Fruit fly (Drosophila melanogaster) whole organism, prepupa: ENCODE results near the gene CG9173.

ENCODE experiments used
- CG10631 ChIP-seq: fragments of 200-800 bp; sonication (Bioruptor generic); optimal IDR thresholded peaks from 2 replicates; lab custom pipeline; 2016; ENCODE audit warnings: missing biosample characterization, missing genetic modification characterization
- CG10669 ChIP-seq: fragments of 200-800 bp; sonication (Bioruptor generic); optimal IDR thresholded peaks from 3 replicates; lab custom pipeline; 2018; ENCODE audit warnings: missing biosample characterization, mild to moderate bottlenecking, missing genetic modification characterization, moderate library complexity
- CG11294 ChIP-seq: fragments of 200-800 bp; sonication (Bioruptor generic); IDR thresholded peaks from 2 replicates; pipeline ENCODE4 v1.3.6; 2022; ENCODE audit warnings: missing biosample characterization, missing genetic modification characterization
- CG11902 ChIP-seq: fragments of 200-800 bp; sonication (Bioruptor generic); optimal IDR thresholded peaks from 3 replicates; lab custom pipeline; 2016; ENCODE audit warnings: missing biosample characterization, missing genetic modification characterization
- CG15336 ChIP-seq: fragments of 200-800 bp; sonication (Bioruptor generic); IDR thresholded peaks from 2 replicates; pipeline ENCODE4 v1.3.6; 2022; ENCODE audit warnings: missing biosample characterization, missing genetic modification characterization
- CG1621 ChIP-seq: fragments of 200-800 bp; sonication (Bioruptor generic); optimal IDR thresholded peaks from 3 replicates; lab custom pipeline; 2018; ENCODE audit warnings: missing biosample characterization, mild to moderate bottlenecking, missing genetic modification characterization
- CG3032 ChIP-seq: fragments of 200-800 bp; optimal IDR thresholded peaks from 2 replicates; lab custom pipeline; 2019; ENCODE audit warnings: missing biosample characterization, mild to moderate bottlenecking, missing genetic modification characterization, moderate library complexity
- CG31627 ChIP-seq: fragments of 200-800 bp; sonication (Bioruptor generic); optimal IDR thresholded peaks from 3 replicates; lab custom pipeline; 2016; ENCODE audit warnings: missing biosample characterization, missing genetic modification characterization
- CG32006 ChIP-seq: fragments of 200-800 bp; sonication (Bioruptor generic); optimal IDR thresholded peaks from 3 replicates; lab custom pipeline; 2017; ENCODE audit warnings: missing biosample characterization, mild to moderate bottlenecking, missing genetic modification characterization
- CG3919 ChIP-seq: fragments of 200-800 bp; sonication (Bioruptor generic); optimal IDR thresholded peaks from 3 replicates; lab custom pipeline; 2016; ENCODE audit warnings: missing biosample characterization, missing genetic modification characterization
- CG4318 ChIP-seq: fragments of 200-800 bp; sonication (Bioruptor generic); optimal IDR thresholded peaks from 3 replicates; lab custom pipeline; 2017; ENCODE audit warnings: missing biosample characterization, mild to moderate bottlenecking, missing genetic modification characterization
- CG6163 ChIP-seq: fragments of 200-800 bp; sonication (Bioruptor generic); IDR thresholded peaks from 3 replicates; pipeline ENCODE4 v1.3.6; 2022; ENCODE audit warnings: missing biosample characterization, missing genetic modification characterization
- CG6276 ChIP-seq: fragments of 200-800 bp; sonication (Bioruptor generic); optimal IDR thresholded peaks from 2 replicates; lab custom pipeline; 2017; ENCODE audit warnings: missing biosample characterization, mild to moderate bottlenecking, missing genetic modification characterization
- CG6792 ChIP-seq: fragments of 200-800 bp; sonication (Bioruptor generic); optimal IDR thresholded peaks from 3 replicates; lab custom pipeline; 2016; ENCODE audit warnings: missing biosample characterization, missing genetic modification characterization
- CG6854 ChIP-seq: fragments of 200-800 bp; sonication (Bioruptor generic); optimal IDR thresholded peaks from 2 replicates; lab custom pipeline; 2017; ENCODE audit warnings: missing biosample characterization, mild to moderate bottlenecking, missing genetic modification characterization
- CG8119 ChIP-seq: fragments of 200-800 bp; sonication (Bioruptor generic); IDR thresholded peaks from 3 replicates; pipeline ENCODE4 v1.3.6; 2022; ENCODE audit warnings: missing biosample characterization, missing genetic modification characterization
- CG8632 ChIP-seq: fragments of 200-800 bp; sonication (Bioruptor generic); optimal IDR thresholded peaks from 3 replicates; lab custom pipeline; 2016; ENCODE audit warnings: missing biosample characterization, missing genetic modification characterization
- Eip75B ChIP-seq: fragments of 200-800 bp; sonication (Bioruptor generic); optimal IDR thresholded peaks from 3 replicates; lab custom pipeline; 2016; ENCODE audit warnings: missing biosample characterization, missing genetic modification characterization
- Eip78C ChIP-seq: fragments of 200-800 bp; sonication (Bioruptor generic); peaks from one replicate; lab custom pipeline; 2016; ENCODE audit warnings: missing biosample characterization, missing genetic modification characterization
- Ets21C ChIP-seq: fragments of 200-800 bp; sonication (Bioruptor generic); optimal IDR thresholded peaks from 3 replicates; lab custom pipeline; 2016; ENCODE audit warnings: missing biosample characterization, missing genetic modification characterization
- Ets96B ChIP-seq: fragments of 200-800 bp; optimal IDR thresholded peaks from 2 replicates; lab custom pipeline; 2019; ENCODE audit warnings: missing biosample characterization, mild to moderate bottlenecking, missing genetic modification characterization, moderate library complexity
- Gug ChIP-seq: fragments of 200-800 bp; sonication (Bioruptor generic); IDR thresholded peaks from 2 replicates; pipeline ENCODE4 v1.3.6; 2022; ENCODE audit warnings: missing biosample characterization, missing genetic modification characterization
- Hr38 ChIP-seq: sonication (Bioruptor generic); optimal IDR thresholded peaks from 2 replicates; lab custom pipeline; 2016; ENCODE audit warnings: missing biosample characterization, missing genetic modification characterization
- Hr39 ChIP-seq: fragments of 200-800 bp; sonication (Bioruptor generic); optimal IDR thresholded peaks from 2 replicates; lab custom pipeline; 2016; ENCODE audit warnings: missing biosample characterization, missing genetic modification characterization
- Hr4 ChIP-seq: fragments of 200-800 bp; sonication (Bioruptor generic); optimal IDR thresholded peaks from 3 replicates; lab custom pipeline; 2016; ENCODE audit warnings: missing biosample characterization, missing genetic modification characterization
- Lpt ChIP-seq: fragments of 200-800 bp; sonication (Bioruptor generic); optimal IDR thresholded peaks from 3 replicates; lab custom pipeline; 2016; ENCODE audit warnings: missing biosample characterization, missing genetic modification characterization
- Met ChIP-seq: fragments of 200-800 bp; sonication (Bioruptor generic); optimal IDR thresholded peaks from 3 replicates; lab custom pipeline; 2016; ENCODE audit warnings: missing biosample characterization, missing genetic modification characterization
- OdsH ChIP-seq: fragments of 200-800 bp; sonication (Bioruptor generic); optimal IDR thresholded peaks from 3 replicates; lab custom pipeline; 2016; ENCODE audit warnings: missing biosample characterization, missing genetic modification characterization
- Smox ChIP-seq: fragments of 200-800 bp; sonication (Bioruptor generic); optimal IDR thresholded peaks from 3 replicates; lab custom pipeline; 2016; ENCODE audit warnings: missing biosample characterization, missing genetic modification characterization
- Sox102F ChIP-seq: fragments of 200-800 bp; sonication (Bioruptor generic); optimal IDR thresholded peaks from 2 replicates; lab custom pipeline; 2016; ENCODE audit warnings: missing biosample characterization, mild to moderate bottlenecking, missing genetic modification characterization
- Sox14 ChIP-seq: fragments of 200-800 bp; sonication (Bioruptor generic); optimal IDR thresholded peaks from 3 replicates; lab custom pipeline; 2016; ENCODE audit warnings: missing biosample characterization, missing genetic modification characterization
- Sox15 ChIP-seq: fragments of 200-800 bp; sonication (Bioruptor generic); optimal IDR thresholded peaks from 3 replicates; lab custom pipeline; 2016; ENCODE audit warnings: missing biosample characterization, missing genetic modification characterization
- achi ChIP-seq: fragments of 200-800 bp; sonication (Bioruptor generic); optimal IDR thresholded peaks from 3 replicates; lab custom pipeline; 2016; ENCODE audit warnings: missing biosample characterization, missing genetic modification characterization
- acj6 ChIP-seq: fragments of 200-800 bp; sonication (Bioruptor generic); optimal IDR thresholded peaks from 3 replicates; lab custom pipeline; 2016; ENCODE audit warnings: missing biosample characterization, missing genetic modification characterization
- dac ChIP-seq: fragments of 200-800 bp; sonication (Bioruptor generic); optimal IDR thresholded peaks from 2 replicates; lab custom pipeline; 2017; ENCODE audit warnings: missing biosample characterization, mild to moderate bottlenecking, missing genetic modification characterization
- dsx ChIP-seq: fragments of 200-800 bp; optimal IDR thresholded peaks from 3 replicates; lab custom pipeline; 2019; ENCODE audit warnings: missing biosample characterization, mild to moderate bottlenecking, missing genetic modification characterization, moderate library complexity; ENCODE audit not compliant: poor library complexity, severe bottlenecking
- eg ChIP-seq: fragments of 200-800 bp; sonication (Bioruptor generic); IDR thresholded peaks from 3 replicates; pipeline ENCODE4 v1.3.6; 2022; ENCODE audit warnings: missing biosample characterization, missing genetic modification characterization
- esn ChIP-seq: fragments of 200-800 bp; sonication (Bioruptor generic); optimal IDR thresholded peaks from 2 replicates; lab custom pipeline; 2016; ENCODE audit warnings: missing biosample characterization, mild to moderate bottlenecking, missing genetic modification characterization, moderate library complexity
- fd59A ChIP-seq: fragments of 200-800 bp; sonication (Bioruptor generic); optimal IDR thresholded peaks from 2 replicates; lab custom pipeline; 2017; ENCODE audit warnings: missing biosample characterization, mild to moderate bottlenecking, missing genetic modification characterization, missing genetic modification reagents
- fkh ChIP-seq: fragments of 200-800 bp; sonication (Bioruptor generic); optimal IDR thresholded peaks from 3 replicates; lab custom pipeline; 2017; ENCODE audit warnings: missing biosample characterization, mild to moderate bottlenecking, missing genetic modification characterization, moderate library complexity
- lz ChIP-seq: fragments of 200-800 bp; sonication (Bioruptor generic); optimal IDR thresholded peaks from 3 replicates; lab custom pipeline; 2016; ENCODE audit warnings: missing biosample characterization, missing genetic modification characterization
- net ChIP-seq: fragments of 200-800 bp; sonication (Bioruptor generic); optimal IDR thresholded peaks from 3 replicates; lab custom pipeline; 2016; ENCODE audit warnings: missing biosample characterization, missing genetic modification characterization
- pdm3 ChIP-seq: fragments of 200-800 bp; sonication (Bioruptor generic); optimal IDR thresholded peaks from 3 replicates; lab custom pipeline; 2016; ENCODE audit warnings: missing biosample characterization, missing genetic modification characterization
- salr ChIP-seq, 2 experiments: fragments of 200-800 bp; sonication (Bioruptor generic); optimal IDR thresholded peaks; 3 replicates each; lab custom pipeline; 2016 to 2018; ENCODE audit warnings: missing biosample characterization in 2 of 2, missing genetic modification characterization in 2 of 2, mild to moderate bottlenecking in 1 of 2
- ss ChIP-seq, 2 experiments: fragments of 200-800 bp; sonication (Bioruptor generic); optimal IDR thresholded peaks; 2 replicates in 1 of 2; 3 replicates in 1 of 2; lab custom pipeline; 2017 to 2018; ENCODE audit warnings: mild to moderate bottlenecking in 2 of 2, missing biosample characterization in 2 of 2, missing genetic modification characterization in 2 of 2, moderate library complexity in 1 of 2
- svp ChIP-seq: fragments of 200-800 bp; sonication (Bioruptor generic); peaks from one replicate; lab custom pipeline; 2016; ENCODE audit warnings: missing biosample characterization, missing genetic modification characterization
- topi ChIP-seq: fragments of 200-800 bp; sonication (Bioruptor generic); optimal IDR thresholded peaks from 3 replicates; lab custom pipeline; 2016; ENCODE audit warnings: missing biosample characterization, missing genetic modification characterization
- vri ChIP-seq: fragments of 200-800 bp; sonication (Bioruptor generic); optimal IDR thresholded peaks from 3 replicates; lab custom pipeline; 2016; ENCODE audit warnings: missing biosample characterization, mild to moderate bottlenecking, missing genetic modification characterization

Gene CG9173

dm6 chr3L:1457281-1457680, 34.0 kb upstream of the CG9173 start (continued):
- TF ChIP-seq ss (GFP tag; optimal IDR thresholded peaks at IDR 0.05; lab: Kevin White, UChicago) (peak in 1 of 2 experiments; percentile 35), Ets96B (tag; lab: Kevin White, UChicago) (no peak), pdm3 (GFP tag; lab: Kevin White, UChicago) (peak; percentile 54), Eip75B (peak; percentile 54), Lpt (no peak), CG6163 (GFP tag; lab: Robert Waterston, UW) (no peak), CG6276 (GFP tag; lab: Kevin White, UChicago) (no peak), Ets21C (GFP tag; lab: Kevin White, UChicago) (peak; percentile 51), Sox15 (peak; percentile 51), Sox102F (peak; percentile 46), CG3032 (no peak), Sox14 (GFP tag; lab: Kevin White, UChicago) (peak; percentile 54), CG8632 (GFP tag; lab: Kevin White, UChicago) (peak; percentile 34), Gug (no peak), OdsH (peak; percentile 32), CG11902 (GFP tag; lab: Kevin White, UChicago) (peak; percentile 12), CG8119 (GFP tag; lab: Robert Waterston, UW) (no peak), achi (GFP tag; lab: Kevin White, UChicago) (no peak)

dm6 chr3L:1450940-1451339, 27.7 kb upstream of the CG9173 start:
- peak; percentile 13 for TF ChIP-seq Hr4 (GFP tag; lab: Kevin White, UChicago)
- peak; percentile 16 for TF ChIP-seq CG10669 (GFP tag; lab: Kevin White, UChicago)
- TF ChIP-seq acj6 (GFP tag; lab: Kevin White, UChicago) = peak; percentile 27
- peak; percentile 19 for TF ChIP-seq esn (GFP tag; lab: Kevin White, UChicago)
- peak; percentile 2 for TF ChIP-seq vri
- no peak for TF ChIP-seq fkh
- TF ChIP-seq CG11294 (GFP tag; lab: Robert Waterston, UW) = no peak
- no peak for TF ChIP-seq dac
- peak; percentile 46 for TF ChIP-seq Ets96B (tag; lab: Kevin White, UChicago)
- peak; percentile 44 for TF ChIP-seq svp
- TF ChIP-seq dsx = no peak
- no peak for TF ChIP-seq ss (GFP tag; optimal IDR thresholded peaks at IDR 0.05; lab: Kevin White, UChicago)
- peak; percentile 28 for TF ChIP-seq Sox102F
- peak; percentile 62 for TF ChIP-seq Eip78C (GFP tag; lab: Kevin White, UChicago)
- no peak for TF ChIP-seq CG1621
- no peak for TF ChIP-seq CG6276 (GFP tag; lab: Kevin White, UChicago)
- TF ChIP-seq net (GFP tag; lab: Kevin White, UChicago) = no peak
- TF ChIP-seq CG6792 (GFP tag; lab: Kevin White, UChicago) = no peak
- peak; percentile 37 for TF ChIP-seq CG32006 (GFP tag; lab: Kevin White, UChicago)
- TF ChIP-seq CG10631 (GFP tag; lab: Kevin White, UChicago) = peak; percentile 28
- TF ChIP-seq CG8119 (GFP tag; lab: Robert Waterston, UW) = peak; percentile 48; the same call in 1 of the 3 replicates
- TF ChIP-seq OdsH = peak; percentile 32
- peak; percentile 20 for TF ChIP-seq Sox14 (GFP tag; lab: Kevin White, UChicago)
- peak; percentile 3 for TF ChIP-seq topi (GFP tag; lab: Kevin White, UChicago)
- peak; percentile 42 for TF ChIP-seq CG15336
- peak; percentile 20 for TF ChIP-seq pdm3 (GFP tag; lab: Kevin White, UChicago)
- TF ChIP-seq Eip75B = peak; percentile 19
- 0 out of 3 replicates have a peak, but pooled peaks have one; percentile 48 for TF ChIP-seq CG6163 (GFP tag; lab: Robert Waterston, UW)
- TF ChIP-seq Met (GFP tag; lab: Kevin White, UChicago) = peak; percentile 19
- TF ChIP-seq CG3919 = peak; percentile 29
- TF ChIP-seq CG31627 (GFP tag; lab: Kevin White, UChicago) = peak; percentile 18
- peak; percentile 17 for TF ChIP-seq achi (GFP tag; lab: Kevin White, UChicago)
- TF ChIP-seq CG3032 = peak; percentile 10
- peak; percentile 9 for TF ChIP-seq Smox
- peak; percentile 2 for TF ChIP-seq CG8632 (GFP tag; lab: Kevin White, UChicago)
- no peak for TF ChIP-seq salr (GFP tag; optimal IDR thresholded peaks at IDR 0.05; lab: Kevin White, UChicago)
- TF ChIP-seq Sox15 = peak; percentile 9
- 0 out of 3 replicates have a peak, but pooled peaks have one; percentile 24 for TF ChIP-seq eg (GFP tag; lab: Robert Waterston, UW)
- no peak for TF ChIP-seq fd59A (GFP tag; lab: Kevin White, UChicago)
- no peak for TF ChIP-seq CG6854 (GFP tag; lab: Kevin White, UChicago)
- TF ChIP-seq CG4318 (GFP tag; lab: Kevin White, UChicago) = no peak
- no peak for TF ChIP-seq Hr38 (GFP tag; lab: Kevin White, UChicago)
- 0 out of 2 replicates have a peak, but pooled peaks have one; percentile 20 for TF ChIP-seq Gug
- no peak for TF ChIP-seq lz (GFP tag; lab: Kevin White, UChicago)
- peak; percentile 18 for TF ChIP-seq Hr39 (GFP tag; lab: Kevin White, UChicago)
